Fruit fly (Drosophila melanogaster) whole organism, embryonic: ENCODE data around the gene Srpk79D.

Experiments
- Adf1 ChIP-seq: fragments of 200-800 bp; sonication (Bioruptor generic); IDR thresholded peaks from 2 replicates; pipeline ENCODE4 v1.3.6; 2022; ENCODE audit warnings: missing biosample characterization, missing genetic modification characterization
- Atf6 ChIP-seq: fragments of 200-800 bp; sonication (Bioruptor generic); IDR thresholded peaks from 2 replicates; pipeline ENCODE4 v1.3.6; 2022; ENCODE audit warnings: missing biosample characterization, missing genetic modification characterization
- BEAF-32 ChIP-seq: fragments of 200-800 bp; sonication (Bioruptor generic); optimal IDR thresholded peaks from 3 replicates; lab custom pipeline; 2017; ENCODE audit warnings: missing biosample characterization, missing genetic modification characterization, mild to moderate bottlenecking, moderate library complexity, missing genetic modification reagents
- Bteb2 ChIP-seq: fragments of 200-800 bp; sonication (Bioruptor generic); optimal IDR thresholded peaks from 2 replicates; lab custom pipeline; 2016; ENCODE audit warnings: missing biosample characterization, missing genetic modification characterization
- CG10565 ChIP-seq: fragments of 200-800 bp; sonication (Bioruptor generic); optimal IDR thresholded peaks from 3 replicates; lab custom pipeline; 2016; ENCODE audit warnings: missing biosample characterization, mild to moderate bottlenecking, missing genetic modification characterization
- CG10959 ChIP-seq: fragments of 200-800 bp; sonication (Bioruptor generic); IDR thresholded peaks from 2 replicates; pipeline ENCODE4 v1.3.6; 2022; ENCODE audit warnings: missing biosample characterization, missing genetic modification characterization
- CG13775 ChIP-seq: fragments of 200-800 bp; sonication (Bioruptor generic); optimal IDR thresholded peaks from 3 replicates; lab custom pipeline; 2017; ENCODE audit warnings: missing biosample characterization, mild to moderate bottlenecking, missing genetic modification characterization
- CG15011 ChIP-seq: fragments of 200-800 bp; sonication (Bioruptor generic); optimal IDR thresholded peaks from 3 replicates; lab custom pipeline; 2018; ENCODE audit warnings: missing biosample characterization, mild to moderate bottlenecking, missing genetic modification characterization
- CG15696 ChIP-seq: fragments of 200-800 bp; sonication (Bioruptor generic); optimal IDR thresholded peaks from 2 replicates; lab custom pipeline; 2019; ENCODE audit warnings: missing biosample characterization, mild to moderate bottlenecking, missing genetic modification characterization, moderate library complexity
- CG17912 ChIP-seq: fragments of 200-800 bp; sonication (Bioruptor generic); optimal IDR thresholded peaks from 2 replicates; lab custom pipeline; 2018; ENCODE audit warnings: missing biosample characterization, mild to moderate bottlenecking, missing genetic modification characterization
- CG18599 ChIP-seq: fragments of 200-800 bp; sonication (Bioruptor generic); optimal IDR thresholded peaks from 3 replicates; lab custom pipeline; 2017; ENCODE audit warnings: missing biosample characterization, missing genetic modification characterization, mild to moderate bottlenecking, moderate library complexity, missing genetic modification reagents
- CG31441 ChIP-seq: fragments of 200-800 bp; sonication (Bioruptor generic); IDR thresholded peaks from 2 replicates; pipeline ENCODE4 v1.3.6; 2022; ENCODE audit warnings: missing biosample characterization, missing genetic modification characterization
- CG32532 ChIP-seq: fragments of 200-800 bp; sonication (Bioruptor generic); IDR thresholded peaks from 2 replicates; pipeline ENCODE4 v1.3.6; 2022; ENCODE audit warnings: missing biosample characterization, missing genetic modification characterization
- CG3726 ChIP-seq: fragments of 200-800 bp; sonication (Bioruptor generic); IDR thresholded peaks from 3 replicates; pipeline ENCODE4, ENCODE4 v1.3.6; 2022; ENCODE audit warnings: missing biosample characterization, missing genetic modification characterization
- CG4707 ChIP-seq: fragments of 200-800 bp; sonication (Bioruptor generic); optimal IDR thresholded peaks from 2 replicates; lab custom pipeline; 2018; ENCODE audit warnings: missing biosample characterization, mild to moderate bottlenecking, missing genetic modification characterization, moderate library complexity
- CG6272 ChIP-seq: fragments of 200-800 bp; sonication (Bioruptor generic); IDR thresholded peaks from 2 replicates; pipeline ENCODE4 v1.3.6; 2022; ENCODE audit warnings: missing biosample characterization, missing genetic modification characterization
- CG6765 ChIP-seq: fragments of 200-800 bp; sonication (Bioruptor generic); optimal IDR thresholded peaks from 3 replicates; lab custom pipeline; 2017; ENCODE audit warnings: missing biosample characterization, mild to moderate bottlenecking, missing genetic modification characterization
- CG7839 ChIP-seq: fragments of 200-800 bp; sonication (Bioruptor generic); optimal IDR thresholded peaks from 3 replicates; lab custom pipeline; 2018; ENCODE audit warnings: missing biosample characterization, mild to moderate bottlenecking, missing genetic modification characterization, moderate library complexity
- CG9932 ChIP-seq: fragments of 200-800 bp; sonication (Bioruptor generic); IDR thresholded peaks from 2 replicates; pipeline ENCODE4 v1.3.6; 2022; ENCODE audit warnings: missing biosample characterization, missing genetic modification characterization
- CkIIα-i1 ChIP-seq: fragments of 200-800 bp; sonication (Bioruptor generic); IDR thresholded peaks from 2 replicates; pipeline ENCODE4 v1.3.6; 2022; ENCODE audit warnings: missing biosample characterization, missing genetic modification characterization
- Dref ChIP-seq: fragments of 200-800 bp; sonication (Bioruptor generic); IDR thresholded peaks from 2 replicates; pipeline ENCODE4 v1.3.6; 2022; ENCODE audit warnings: missing biosample characterization, missing genetic modification characterization
- Drgx ChIP-seq: fragments of 200-800 bp; sonication (Bioruptor generic); IDR thresholded peaks from 2 replicates; pipeline ENCODE4 v1.3.6; 2022; ENCODE audit warnings: missing biosample characterization, missing genetic modification characterization
- Eip74EF ChIP-seq, 2 experiments: fragments of 200-800 bp in 1 of 2; fragments of >200 bp in 1 of 2; sonication (Bioruptor generic) in 1 of 2; optimal IDR thresholded peaks; 2 replicates each; lab custom pipeline; 2017 to 2019; ENCODE audit warnings: missing biosample characterization in 2 of 2, missing genetic modification characterization in 2 of 2, mild to moderate bottlenecking in 1 of 2, moderate library complexity in 1 of 2
- Fer1 ChIP-seq: fragments of 200-800 bp; sonication (Bioruptor generic); optimal IDR thresholded peaks from 2 replicates; lab custom pipeline; 2017; ENCODE audit warnings: missing biosample characterization, mild to moderate bottlenecking, missing genetic modification characterization
- HLH54F ChIP-seq: fragments of 200-800 bp; sonication (Bioruptor generic); optimal IDR thresholded peaks from 3 replicates; lab custom pipeline; 2016; ENCODE audit warnings: missing biosample characterization, missing genetic modification characterization
- Hr3 ChIP-seq: fragments of 200-800 bp; sonication (Bioruptor generic); optimal IDR thresholded peaks from 3 replicates; lab custom pipeline; 2016; ENCODE audit warnings: missing biosample characterization, missing genetic modification characterization
- MBD-R2 ChIP-seq: fragments of 200-800 bp; sonication (Bioruptor generic); IDR thresholded peaks from 2 replicates; pipeline ENCODE4 v1.3.6; 2022; ENCODE audit warnings: missing biosample characterization, missing genetic modification characterization
- Med ChIP-seq: fragments of 200-800 bp; sonication (Bioruptor generic); peaks from one replicate; lab custom pipeline; 2016; ENCODE audit warnings: missing biosample characterization, missing genetic modification characterization, mild to moderate bottlenecking, inconsistent platforms, moderate library complexity
- Mrtf ChIP-seq: fragments of 200-800 bp; sonication (Bioruptor generic); IDR thresholded peaks from 3 replicates; pipeline ENCODE4 v1.3.6; 2022; ENCODE audit warnings: missing biosample characterization, missing genetic modification characterization
- Optix ChIP-seq: fragments of 200-800 bp; sonication (Bioruptor generic); IDR thresholded peaks from 3 replicates; pipeline ENCODE4 v1.3.6; 2022; ENCODE audit warnings: missing biosample characterization, missing genetic modification characterization
- Side ChIP-seq: fragments of 200-800 bp; sonication (Bioruptor generic); optimal IDR thresholded peaks from 2 replicates; lab custom pipeline; 2016; ENCODE audit warnings: missing biosample characterization, missing genetic modification characterization
- Sox102F ChIP-seq: fragments of 200-800 bp; sonication (Bioruptor generic); optimal IDR thresholded peaks from 2 replicates; lab custom pipeline; 2018; ENCODE audit warnings: missing biosample characterization, mild to moderate bottlenecking, missing genetic modification characterization, moderate library complexity
- ap ChIP-seq: fragments of 200-800 bp; sonication (Bioruptor generic); IDR thresholded peaks from 2 replicates; pipeline ENCODE4 v1.3.6; 2022; ENCODE audit warnings: missing biosample characterization, missing genetic modification characterization
- ase ChIP-seq: fragments of 200-800 bp; sonication (Bioruptor generic); IDR thresholded peaks from 3 replicates; pipeline ENCODE4 v1.3.6; 2022; ENCODE audit warnings: missing biosample characterization, missing genetic modification characterization
- bigmax ChIP-seq: fragments of 200-800 bp; sonication (Bioruptor generic); optimal IDR thresholded peaks from 2 replicates; lab custom pipeline; 2018; ENCODE audit warnings: missing biosample characterization, mild to moderate bottlenecking, missing genetic modification characterization
- cas ChIP-seq: fragments of 200-800 bp; sonication (Bioruptor generic); IDR thresholded peaks from 2 replicates; pipeline ENCODE4 v1.3.6; 2022; ENCODE audit warnings: missing biosample characterization, missing genetic modification characterization
- caup ChIP-seq: fragments of 200-800 bp; sonication (Bioruptor generic); optimal IDR thresholded peaks from 3 replicates; lab custom pipeline; 2017; ENCODE audit warnings: missing biosample characterization, mild to moderate bottlenecking, missing genetic modification characterization, moderate library complexity; ENCODE audit not compliant: severe bottlenecking
- croc ChIP-seq: fragments of 200-800 bp; sonication (Bioruptor generic); conservative IDR thresholded peaks from 3 replicates; pipeline ENCODE4 v1.3.6; 2022; ENCODE audit warnings: missing biosample characterization, missing genetic modification characterization
- gem ChIP-seq: fragments of 200-800 bp; sonication (Bioruptor generic); optimal IDR thresholded peaks from 2 replicates; lab custom pipeline; 2019; ENCODE audit warnings: missing biosample characterization, mild to moderate bottlenecking, missing genetic modification characterization, moderate library complexity
- jing ChIP-seq: fragments of 200-800 bp; sonication (Bioruptor generic); optimal IDR thresholded peaks from 2 replicates; lab custom pipeline; 2018; ENCODE audit warnings: missing biosample characterization, mild to moderate bottlenecking, missing genetic modification characterization
- kay ChIP-seq: fragments of 200-800 bp; sonication (Bioruptor generic); optimal IDR thresholded peaks from 2 replicates; lab custom pipeline; 2016; ENCODE audit warnings: missing biosample characterization, missing genetic modification characterization
- lola ChIP-seq, 3 experiments: fragments of >200 bp in 2 of 3; fragments of 200-800 bp in 1 of 3; sonication (Bioruptor generic) in 1 of 3; optimal IDR thresholded peaks; 2 replicates each; lab custom pipeline; 2017 to 2019; ENCODE audit warnings: missing biosample characterization in 3 of 3, missing genetic modification characterization in 3 of 3, mild to moderate bottlenecking in 1 of 3, moderate library complexity in 1 of 3
- lov ChIP-seq, 2 experiments: fragments of 200-800 bp in 1 of 2; fragments of >200 bp in 1 of 2; sonication (Bioruptor generic) in 1 of 2; IDR thresholded peaks in 1 of 2; optimal IDR thresholded peaks in 1 of 2; 2 replicates in 1 of 2; 3 replicates in 1 of 2; pipeline versions ENCODE4 v1.3.6 to Lab custom; 2017 to 2022; ENCODE audit warnings: missing biosample characterization in 1 of 2, missing genetic modification characterization in 1 of 2
- salm ChIP-seq: fragments of 200-800 bp; sonication (Bioruptor generic); optimal IDR thresholded peaks from 2 replicates; lab custom pipeline; 2018; ENCODE audit warnings: missing biosample characterization, mild to moderate bottlenecking, missing genetic modification characterization
- twi ChIP-seq: fragments of 200-800 bp; optimal IDR thresholded peaks from 2 replicates; lab custom pipeline; 2019; ENCODE audit warnings: missing biosample characterization, mild to moderate bottlenecking, missing genetic modification characterization, moderate library complexity
- vvl ChIP-seq: fragments of 200-800 bp; sonication (Bioruptor generic); IDR thresholded peaks from 2 replicates; pipeline ENCODE4 v1.3.6; 2022; ENCODE audit warnings: missing biosample characterization, missing genetic modification characterization
- wdn ChIP-seq: fragments of 200-800 bp; sonication (Bioruptor generic); IDR thresholded peaks from 2 replicates; pipeline ENCODE4 v1.3.6; 2022; ENCODE audit warnings: missing biosample characterization, missing genetic modification characterization
- zen2 ChIP-seq: fragments of 200-800 bp; sonication (Bioruptor generic); IDR thresholded peaks from 3 replicates; pipeline ENCODE4 v1.3.6; 2022; ENCODE audit warnings: missing biosample characterization, missing genetic modification characterization; ENCODE audit not compliant: partially characterized antibody
- zf30C ChIP-seq: fragments of 200-800 bp; sonication (Bioruptor generic); optimal IDR thresholded peaks from 3 replicates; lab custom pipeline; 2018; ENCODE audit warnings: missing biosample characterization, mild to moderate bottlenecking, missing genetic modification characterization

Gene Srpk79D

dm6 chr3L:22267248-22267957 is 6.4 kb upstream of the Srpk79D start, which contains the start of gene Csp (continued):
- peak; percentile 45; the same call in 1 of the 2 replicates for TF ChIP-seq CG32532
- TF ChIP-seq gem (tag; lab: Kevin White, UChicago), result no peak
- TF ChIP-seq Optix (GFP tag; lab: Robert Waterston, UW), result no peak
- TF ChIP-seq CG10565 (GFP tag; lab: Kevin White, UChicago), result no peak
- TF ChIP-seq CG4707 (GFP tag; lab: Kevin White, UChicago), result peak; percentile 4
- peak; percentile 96 for TF ChIP-seq Adf1 (GFP tag; lab: Robert Waterston, UW)
- TF ChIP-seq zf30C (GFP tag; lab: Kevin White, UChicago), result peak; percentile 91
- peak; percentile 20 for TF ChIP-seq CG6765 (GFP tag; lab: Kevin White, UChicago)
- TF ChIP-seq ap (GFP tag; lab: Robert Waterston, UW), result no peak
- peak; percentile 13 for TF ChIP-seq bigmax (GFP tag; lab: Kevin White, UChicago)
- TF ChIP-seq kay (GFP tag; lab: Kevin White, UChicago), result no peak
- TF ChIP-seq lola (GFP tag; optimal IDR thresholded peaks at IDR 0.05; lab: Kevin White, UChicago), result no peak
- TF ChIP-seq CG13775 (GFP tag; lab: Kevin White, UChicago), result no peak
- TF ChIP-seq CG7839, result no peak
- TF ChIP-seq Med (GFP tag; lab: Kevin White, UChicago), result peak; percentile 82
- TF ChIP-seq Fer1 (GFP tag; lab: Kevin White, UChicago), result peak; percentile 44
- no peak for TF ChIP-seq wdn (GFP tag; lab: Robert Waterston, UW)
- TF ChIP-seq CG18599 (GFP tag; lab: Kevin White, UChicago), result no peak
- no peak for TF ChIP-seq croc (GFP tag; lab: Robert Waterston, UW)
- no peak for TF ChIP-seq Hr3 (GFP tag; lab: Kevin White, UChicago)
- no peak for TF ChIP-seq CG6272
- peak in 1 of 2 experiments; percentile 29 for TF ChIP-seq Eip74EF (GFP tag; optimal IDR thresholded peaks at IDR 0.05; lab: Kevin White, UChicago)
- no peak for TF ChIP-seq cas (GFP tag; lab: Robert Waterston, UW)
- no peak for TF ChIP-seq lov (optimal IDR thresholded peaks at IDR 0.05; lab: Kevin White, UChicago)
- TF ChIP-seq lov (GFP tag; IDR thresholded peaks at IDR 0.05; lab: Robert Waterston, UW), result no peak
- TF ChIP-seq CG17912, result no peak
- peak; percentile 12 for TF ChIP-seq Side
- peak; percentile 72 for TF ChIP-seq BEAF-32 (GFP tag; lab: Kevin White, UChicago)
- TF ChIP-seq twi (tag; lab: Kevin White, UChicago), result no peak
- TF ChIP-seq CG15011, result no peak
- TF ChIP-seq CG10959 (GFP tag; lab: Robert Waterston, UW), result no peak
- no peak for TF ChIP-seq CG31441 (GFP tag; lab: Robert Waterston, UW)
- no peak for TF ChIP-seq Sox102F (GFP tag; lab: Kevin White, UChicago)
- peak; percentile 42 for TF ChIP-seq MBD-R2
- no peak for TF ChIP-seq HLH54F (GFP tag; lab: Kevin White, UChicago)
- peak; percentile 45; the same call in 1 of the 2 replicates for TF ChIP-seq vvl (GFP tag; lab: Robert Waterston, UW)
- TF ChIP-seq salm (tag; lab: Kevin White, UChicago), result no peak
- no peak for TF ChIP-seq Mrtf
- no peak for TF ChIP-seq CkIIα-i1 (GFP tag; lab: Robert Waterston, UW)
- no peak for TF ChIP-seq jing
- TF ChIP-seq Atf6 (GFP tag; lab: Robert Waterston, UW), result 0 out of 2 replicates have a peak, but pooled peaks have one; percentile 20
- TF ChIP-seq CG3726 (GFP tag; lab: Robert Waterston, UW), result no peak
- no peak for TF ChIP-seq caup (GFP tag; lab: Kevin White, UChicago)
- peak; percentile 23; the same call in 2 of the 3 replicates for TF ChIP-seq zen2 (GFP tag; lab: Robert Waterston, UW)
- peak; percentile 50; the same call in 1 of the 2 replicates for TF ChIP-seq CG9932 (GFP tag; lab: Robert Waterston, UW)
- TF ChIP-seq Drgx (GFP tag; lab: Robert Waterston, UW), result no peak
- TF ChIP-seq Bteb2, result no peak
- TF ChIP-seq CG15696 (tag; lab: Kevin White, UChicago), result no peak
- peak; percentile 77 for TF ChIP-seq Dref
- TF ChIP-seq ase (GFP tag; lab: Robert Waterston, UW), result no peak
